Worm (Caenorhabditis elegans) whole organism, midembryonic: Measurements from ENCODE around the gene T21B10.4.

Experiments used
- med-1 ChIP-seq: sonication (generic microtip); optimal IDR thresholded peaks from 2 replicates; lab custom pipeline; 2017; ENCODE audit warnings: missing genetic modification characterization, mild to moderate bottlenecking, missing compliant biosample characterization, antibody characterized with exemption, missing genetic modification reagents; ENCODE audit not compliant: insufficient read depth
- ref-1 ChIP-seq: fragments of 200-800 bp; sonication (Bioruptor generic); conservative IDR thresholded peaks from 2 replicates; pipeline ENCODE4 v1.3.6; 2022; ENCODE audit warnings: missing genetic modification reagents, missing genetic modification characterization, missing compliant biosample characterization
- tab-1 ChIP-seq: fragments of 200-800 bp; sonication (Bioruptor generic); IDR thresholded peaks from 2 replicates; pipeline ENCODE4 v1.3.6; 2022; ENCODE audit warnings: missing genetic modification characterization, missing compliant biosample characterization
- ztf-23 ChIP-seq: fragments of 200-800 bp; sonication (Bioruptor generic); IDR thresholded peaks from 2 replicates; pipeline ENCODE4 v1.3.6; 2022; ENCODE audit warnings: missing genetic modification reagents, missing genetic modification characterization, missing compliant biosample characterization

DNA sequence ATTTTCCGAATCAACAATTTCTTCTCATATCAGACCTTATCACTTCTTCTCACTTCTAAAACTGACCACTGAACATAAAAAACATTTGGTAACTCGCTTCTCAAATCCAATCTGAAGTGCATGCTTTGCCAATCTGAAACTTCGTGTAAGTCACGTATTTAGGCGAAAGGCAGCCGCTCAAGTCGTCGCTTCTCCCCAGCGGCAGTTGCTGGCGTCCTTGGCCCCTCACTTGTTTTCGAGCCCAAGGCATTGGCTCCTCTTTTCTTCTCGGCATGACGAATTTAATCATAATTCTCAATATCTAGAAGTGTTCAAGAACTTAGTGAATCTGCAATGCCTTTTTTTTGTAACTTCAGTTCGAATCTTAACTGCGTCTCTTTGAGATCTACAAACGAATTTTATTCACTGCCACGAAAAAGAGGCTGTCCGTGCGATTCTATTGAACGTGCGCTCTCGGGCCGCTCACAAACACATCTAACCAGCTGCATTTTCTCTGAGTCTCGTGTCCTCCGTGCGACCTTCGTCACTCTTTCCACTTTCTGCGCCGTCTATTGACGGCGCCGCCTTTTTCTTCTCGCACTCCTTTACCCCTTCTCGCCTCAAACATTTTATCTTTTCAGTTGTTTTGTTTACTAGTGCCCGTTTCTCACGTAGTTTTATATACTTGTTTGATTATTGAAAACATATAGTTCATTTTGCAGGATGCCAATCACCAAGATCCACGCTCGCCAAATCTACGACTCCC lies 9.1 kb upstream of the T21B10.4 start:
- TF ChIP-seq ref-1 (GFP tag; lab: Robert Waterston, UW) (no peak), tab-1 (no peak), med-1 (GFP tag; lab: Kevin White, UChicago) (no peak), ztf-23 (no peak)
